Fruit fly (Drosophila melanogaster) whole organism, prepupa: ENCODE measurements around the gene tmod.

ENCODE experiments used
- CG10631 ChIP-seq: fragments of 200-800 bp; sonication (Bioruptor generic); optimal IDR thresholded peaks from 2 replicates; lab custom pipeline; 2016; ENCODE audit warnings: missing biosample characterization, missing genetic modification characterization
- CG10669 ChIP-seq: fragments of 200-800 bp; sonication (Bioruptor generic); optimal IDR thresholded peaks from 3 replicates; lab custom pipeline; 2018; ENCODE audit warnings: missing biosample characterization, mild to moderate bottlenecking, missing genetic modification characterization, moderate library complexity
- CG1621 ChIP-seq: fragments of 200-800 bp; sonication (Bioruptor generic); optimal IDR thresholded peaks from 3 replicates; lab custom pipeline; 2018; ENCODE audit warnings: missing biosample characterization, mild to moderate bottlenecking, missing genetic modification characterization
- CG16779 ChIP-seq: fragments of 200-800 bp; sonication (Bioruptor generic); optimal IDR thresholded peaks from 3 replicates; lab custom pipeline; 2017; ENCODE audit warnings: missing biosample characterization, mild to moderate bottlenecking, missing genetic modification characterization
- CG3032 ChIP-seq: fragments of 200-800 bp; optimal IDR thresholded peaks from 2 replicates; lab custom pipeline; 2019; ENCODE audit warnings: missing biosample characterization, mild to moderate bottlenecking, missing genetic modification characterization, moderate library complexity
- CG31627 ChIP-seq: fragments of 200-800 bp; sonication (Bioruptor generic); optimal IDR thresholded peaks from 3 replicates; lab custom pipeline; 2016; ENCODE audit warnings: missing biosample characterization, missing genetic modification characterization
- CG32006 ChIP-seq: fragments of 200-800 bp; sonication (Bioruptor generic); optimal IDR thresholded peaks from 3 replicates; lab custom pipeline; 2017; ENCODE audit warnings: missing biosample characterization, mild to moderate bottlenecking, missing genetic modification characterization
- CG3919 ChIP-seq: fragments of 200-800 bp; sonication (Bioruptor generic); optimal IDR thresholded peaks from 3 replicates; lab custom pipeline; 2016; ENCODE audit warnings: missing biosample characterization, missing genetic modification characterization
- CG6163 ChIP-seq: fragments of 200-800 bp; sonication (Bioruptor generic); IDR thresholded peaks from 3 replicates; pipeline ENCODE4 v1.3.6; 2022; ENCODE audit warnings: missing biosample characterization, missing genetic modification characterization
- CG6276 ChIP-seq: fragments of 200-800 bp; sonication (Bioruptor generic); optimal IDR thresholded peaks from 2 replicates; lab custom pipeline; 2017; ENCODE audit warnings: missing biosample characterization, mild to moderate bottlenecking, missing genetic modification characterization
- CG6792 ChIP-seq: fragments of 200-800 bp; sonication (Bioruptor generic); optimal IDR thresholded peaks from 3 replicates; lab custom pipeline; 2016; ENCODE audit warnings: missing biosample characterization, missing genetic modification characterization
- CG6808 ChIP-seq: fragments of 200-800 bp; sonication (Bioruptor generic); optimal IDR thresholded peaks from 3 replicates; lab custom pipeline; 2017; ENCODE audit warnings: missing biosample characterization, missing genetic modification characterization, mild to moderate bottlenecking, moderate library complexity, missing genetic modification reagents
- CG6854 ChIP-seq: fragments of 200-800 bp; sonication (Bioruptor generic); optimal IDR thresholded peaks from 2 replicates; lab custom pipeline; 2017; ENCODE audit warnings: missing biosample characterization, mild to moderate bottlenecking, missing genetic modification characterization
- CG7368 ChIP-seq: fragments of 200-800 bp; sonication (Bioruptor generic); optimal IDR thresholded peaks from 3 replicates; lab custom pipeline; 2016; ENCODE audit warnings: missing biosample characterization, missing genetic modification characterization
- CG8119 ChIP-seq: fragments of 200-800 bp; sonication (Bioruptor generic); IDR thresholded peaks from 3 replicates; pipeline ENCODE4 v1.3.6; 2022; ENCODE audit warnings: missing biosample characterization, missing genetic modification characterization
- CG8319 ChIP-seq: fragments of 200-800 bp; sonication (Bioruptor generic); optimal IDR thresholded peaks from 3 replicates; lab custom pipeline; 2016; ENCODE audit warnings: missing biosample characterization, missing genetic modification characterization
- CG8632 ChIP-seq: fragments of 200-800 bp; sonication (Bioruptor generic); optimal IDR thresholded peaks from 3 replicates; lab custom pipeline; 2016; ENCODE audit warnings: missing biosample characterization, missing genetic modification characterization
- Eip93F ChIP-seq: fragments of 200-800 bp; sonication (Bioruptor generic); optimal IDR thresholded peaks from 2 replicates; lab custom pipeline; 2016; ENCODE audit warnings: missing biosample characterization, mild to moderate bottlenecking, missing genetic modification characterization
- Lpt ChIP-seq: fragments of 200-800 bp; sonication (Bioruptor generic); optimal IDR thresholded peaks from 3 replicates; lab custom pipeline; 2016; ENCODE audit warnings: missing biosample characterization, missing genetic modification characterization
- Smox ChIP-seq: fragments of 200-800 bp; sonication (Bioruptor generic); optimal IDR thresholded peaks from 3 replicates; lab custom pipeline; 2016; ENCODE audit warnings: missing biosample characterization, missing genetic modification characterization
- Sox102F ChIP-seq: fragments of 200-800 bp; sonication (Bioruptor generic); optimal IDR thresholded peaks from 2 replicates; lab custom pipeline; 2016; ENCODE audit warnings: missing biosample characterization, mild to moderate bottlenecking, missing genetic modification characterization
- Sox14 ChIP-seq: fragments of 200-800 bp; sonication (Bioruptor generic); optimal IDR thresholded peaks from 3 replicates; lab custom pipeline; 2016; ENCODE audit warnings: missing biosample characterization, missing genetic modification characterization
- achi ChIP-seq: fragments of 200-800 bp; sonication (Bioruptor generic); optimal IDR thresholded peaks from 3 replicates; lab custom pipeline; 2016; ENCODE audit warnings: missing biosample characterization, missing genetic modification characterization
- cyc ChIP-seq: fragments of 200-800 bp; sonication (Bioruptor generic); optimal IDR thresholded peaks from 3 replicates; lab custom pipeline; 2016; ENCODE audit warnings: missing biosample characterization, missing genetic modification characterization
- dac ChIP-seq: fragments of 200-800 bp; sonication (Bioruptor generic); optimal IDR thresholded peaks from 2 replicates; lab custom pipeline; 2017; ENCODE audit warnings: missing biosample characterization, mild to moderate bottlenecking, missing genetic modification characterization
- dsx ChIP-seq: fragments of 200-800 bp; optimal IDR thresholded peaks from 3 replicates; lab custom pipeline; 2019; ENCODE audit warnings: missing biosample characterization, mild to moderate bottlenecking, missing genetic modification characterization, moderate library complexity; ENCODE audit not compliant: poor library complexity, severe bottlenecking
- eg ChIP-seq: fragments of 200-800 bp; sonication (Bioruptor generic); IDR thresholded peaks from 3 replicates; pipeline ENCODE4 v1.3.6; 2022; ENCODE audit warnings: missing biosample characterization, missing genetic modification characterization
- fd85E ChIP-seq: fragments of 200-800 bp; sonication (Bioruptor generic); optimal IDR thresholded peaks from 3 replicates; lab custom pipeline; 2016; ENCODE audit warnings: missing biosample characterization, missing genetic modification characterization
- fkh ChIP-seq: fragments of 200-800 bp; sonication (Bioruptor generic); optimal IDR thresholded peaks from 3 replicates; lab custom pipeline; 2017; ENCODE audit warnings: missing biosample characterization, mild to moderate bottlenecking, missing genetic modification characterization, moderate library complexity
- lz ChIP-seq: fragments of 200-800 bp; sonication (Bioruptor generic); optimal IDR thresholded peaks from 3 replicates; lab custom pipeline; 2016; ENCODE audit warnings: missing biosample characterization, missing genetic modification characterization
- net ChIP-seq: fragments of 200-800 bp; sonication (Bioruptor generic); optimal IDR thresholded peaks from 3 replicates; lab custom pipeline; 2016; ENCODE audit warnings: missing biosample characterization, missing genetic modification characterization
- pdm3 ChIP-seq: fragments of 200-800 bp; sonication (Bioruptor generic); optimal IDR thresholded peaks from 3 replicates; lab custom pipeline; 2016; ENCODE audit warnings: missing biosample characterization, missing genetic modification characterization
- salr ChIP-seq, 2 experiments: fragments of 200-800 bp; sonication (Bioruptor generic); optimal IDR thresholded peaks; 3 replicates each; lab custom pipeline; 2016 to 2018; ENCODE audit warnings: missing biosample characterization in 2 of 2, missing genetic modification characterization in 2 of 2, mild to moderate bottlenecking in 1 of 2
- spab ChIP-seq: fragments of 200-800 bp; sonication (Bioruptor generic); optimal IDR thresholded peaks from 2 replicates; lab custom pipeline; 2017; ENCODE audit warnings: missing biosample characterization, mild to moderate bottlenecking, missing genetic modification characterization, missing genetic modification reagents
- svp ChIP-seq: fragments of 200-800 bp; sonication (Bioruptor generic); peaks from one replicate; lab custom pipeline; 2016; ENCODE audit warnings: missing biosample characterization, missing genetic modification characterization
- topi ChIP-seq: fragments of 200-800 bp; sonication (Bioruptor generic); optimal IDR thresholded peaks from 3 replicates; lab custom pipeline; 2016; ENCODE audit warnings: missing biosample characterization, missing genetic modification characterization

The tmod gene

DNA sequence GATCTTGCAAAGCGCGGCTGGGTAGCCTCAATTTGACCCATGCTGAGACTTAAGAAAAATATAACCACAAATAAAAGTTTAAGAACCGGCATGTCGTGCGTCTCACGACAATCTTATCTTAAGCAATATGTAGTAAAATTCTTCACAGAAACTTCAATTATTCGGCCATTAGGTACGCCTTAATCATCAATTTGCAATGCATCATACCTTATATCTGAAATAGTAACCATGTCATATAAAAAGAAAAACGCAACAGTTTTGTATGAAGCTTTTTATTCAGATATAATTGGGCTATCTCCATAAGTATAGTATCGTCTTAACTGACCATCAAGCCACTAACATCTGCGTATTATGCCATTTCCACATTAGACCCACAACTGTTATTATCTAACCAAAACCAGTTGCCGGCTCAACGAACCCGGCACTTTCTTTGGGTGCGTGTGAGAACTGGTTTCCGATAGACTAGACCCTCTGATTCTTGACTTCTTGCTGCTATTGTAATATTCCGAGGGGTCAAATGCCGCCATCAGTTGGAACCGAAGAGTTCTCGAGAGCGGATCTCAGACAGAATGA is 18.1 kb upstream of the tmod start, which contains the start of the genes CG31524 and CG9698:
TSS of gene CG31524 (minus strand) at position 101 of the 573 bp plus-strand sequence.
TSS of gene CG9698 (plus strand) at position 523 of the 573 bp plus-strand sequence.
- no peak for TF ChIP-seq CG10669 (GFP tag; lab: Kevin White, UChicago)
- no peak for TF ChIP-seq cyc
- TF ChIP-seq CG6163 (GFP tag; lab: Robert Waterston, UW), result no peak
- TF ChIP-seq achi (GFP tag; lab: Kevin White, UChicago), result no peak
- TF ChIP-seq svp (GFP tag; lab: Kevin White, UChicago), result peak; percentile 1
- no peak for TF ChIP-seq salr (GFP tag; optimal IDR thresholded peaks at IDR 0.05; lab: Kevin White, UChicago)
- TF ChIP-seq, all 60 proteins: peak for 1

DNA sequence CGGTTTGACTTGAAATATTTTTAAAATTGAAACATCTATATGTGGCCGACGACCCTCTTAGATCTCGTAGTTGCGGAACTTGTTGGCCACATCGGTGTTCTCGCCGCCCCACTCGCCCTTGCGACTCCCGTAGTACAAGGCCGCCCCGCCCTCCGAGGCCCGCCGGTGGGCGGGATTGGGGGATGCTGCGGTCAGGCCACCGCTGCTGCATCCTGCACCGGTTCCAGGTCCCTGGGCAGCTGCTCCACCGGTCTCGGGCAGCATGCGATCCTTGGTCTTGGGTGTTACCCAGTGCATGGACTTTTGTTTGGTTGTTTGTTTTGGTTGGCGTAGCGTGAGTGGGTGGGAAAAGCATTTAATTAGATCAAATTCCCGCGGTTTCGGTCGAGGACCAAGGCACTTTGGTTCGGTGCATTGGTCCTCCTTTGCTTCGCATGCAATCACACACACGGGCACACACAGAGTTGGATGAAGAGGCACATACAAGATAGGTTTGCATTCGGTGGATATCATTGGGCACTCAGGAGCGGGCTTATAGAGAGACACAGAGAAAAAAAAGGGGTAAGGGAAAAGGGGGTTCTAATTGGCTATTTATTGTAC is 14.0 kb upstream of the tmod start:
- TF ChIP-seq CG8119 (GFP tag; lab: Robert Waterston, UW) (no peak), CG10631 (GFP tag; lab: Kevin White, UChicago) (no peak), CG3919 (GFP tag; lab: Kevin White, UChicago) (no peak), salr (GFP tag; optimal IDR thresholded peaks at IDR 0.05; lab: Kevin White, UChicago) (no peak), Lpt (no peak), Eip93F (GFP tag; lab: Kevin White, UChicago) (no peak), lz (no peak), topi (GFP tag; lab: Kevin White, UChicago) (no peak), CG6792 (GFP tag; lab: Kevin White, UChicago) (no peak), CG6276 (GFP tag; lab: Kevin White, UChicago) (no peak), CG6808 (no peak), CG7368 (GFP tag; lab: Kevin White, UChicago) (no peak), achi (GFP tag; lab: Kevin White, UChicago) (no peak), CG8319 (GFP tag; lab: Kevin White, UChicago) (no peak), cyc (no peak), Sox14 (GFP tag; lab: Kevin White, UChicago) (no peak), CG31627 (GFP tag; lab: Kevin White, UChicago) (no peak), CG16779 (tag; lab: Kevin White, UChicago) (no peak), svp (GFP tag; lab: Kevin White, UChicago) (no peak), CG3032 (tag; lab: Kevin White, UChicago) (no peak)

DNA sequence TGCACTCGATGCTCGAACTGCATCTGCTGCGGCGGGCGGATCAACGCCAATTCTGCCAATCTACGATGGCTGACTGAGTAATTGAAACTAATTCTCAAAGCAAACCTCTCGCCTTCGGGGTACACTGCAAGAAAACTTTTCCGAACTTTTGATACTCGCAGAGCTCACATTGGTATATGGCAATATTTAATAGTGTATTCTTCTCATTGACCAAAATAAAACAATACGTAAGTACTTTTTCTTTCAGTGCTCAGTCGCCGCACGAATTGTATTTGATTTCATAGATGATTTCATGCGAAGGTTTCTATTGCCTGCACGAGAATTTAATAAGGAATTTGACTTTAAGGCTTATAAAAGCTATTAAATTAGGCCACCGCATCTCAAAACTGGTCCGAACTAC is 6.8 kb upstream of the tmod start:
- TF ChIP-seq CG31627 (GFP tag; lab: Kevin White, UChicago), result no peak
- no peak for TF ChIP-seq achi (GFP tag; lab: Kevin White, UChicago)
- no peak for TF ChIP-seq net (GFP tag; lab: Kevin White, UChicago)
- no peak for TF ChIP-seq pdm3 (GFP tag; lab: Kevin White, UChicago)
- TF ChIP-seq dsx (GFP tag; lab: Kevin White, UChicago), result no peak
- TF ChIP-seq Eip93F (GFP tag; lab: Kevin White, UChicago), result no peak
- TF ChIP-seq spab, result no peak
- no peak for TF ChIP-seq CG6854 (GFP tag; lab: Kevin White, UChicago)
- no peak for TF ChIP-seq CG7368 (GFP tag; lab: Kevin White, UChicago)
- no peak for TF ChIP-seq cyc
- TF ChIP-seq CG1621 (tag; lab: Kevin White, UChicago), result no peak
- peak; percentile 27 for TF ChIP-seq CG32006 (GFP tag; lab: Kevin White, UChicago)
- TF ChIP-seq Sox102F (GFP tag; lab: Kevin White, UChicago), result no peak
- TF ChIP-seq dac (GFP tag; lab: Kevin White, UChicago), result no peak
- TF ChIP-seq CG6163 (GFP tag; lab: Robert Waterston, UW), result peak; percentile 69
- TF ChIP-seq eg (GFP tag; lab: Robert Waterston, UW), result peak; percentile 54; the same call in 1 of the 3 replicates
- no peak for TF ChIP-seq CG8632 (GFP tag; lab: Kevin White, UChicago)
- TF ChIP-seq fkh, result no peak
- TF ChIP-seq fd85E (GFP tag; lab: Kevin White, UChicago), result no peak
- TF ChIP-seq Smox (GFP tag; lab: Kevin White, UChicago), result no peak
- peak; percentile 31; the same call in 1 of the 3 replicates for TF ChIP-seq CG8119 (GFP tag; lab: Robert Waterston, UW)
